Worm (Caenorhabditis elegans) whole organism, L4 larva: ENCODE data around the gene col-124.
A peak's percentile ranks its signal among the peaks of the same experiment; 100 is the strongest.

ENCODE experiments used
- D1046.2 ChIP-seq: fragments of 200-800 bp; sonication (Bioruptor generic); IDR thresholded peaks from 2 replicates; pipeline ENCODE4 v1.3.6; 2022; ENCODE audit warnings: missing genetic modification characterization, missing compliant biosample characterization
- F26F4.8 ChIP-seq: fragments of 200-800 bp; sonication (Bioruptor generic); conservative IDR thresholded peaks from 2 replicates; pipeline ENCODE4 v1.3.6; 2022; ENCODE audit warnings: missing genetic modification characterization, missing compliant biosample characterization
- ZK337.2 ChIP-seq: fragments of 200-800 bp; sonication (Bioruptor generic); IDR thresholded peaks from 2 replicates; pipeline ENCODE4 v1.3.6; 2022; ENCODE audit warnings: missing genetic modification reagents, missing genetic modification characterization, missing compliant biosample characterization
- lim-7 ChIP-seq: fragments of 200-800 bp; sonication (Bioruptor generic); IDR thresholded peaks from 2 replicates; pipeline ENCODE4 v1.3.6; 2022; ENCODE audit warnings: missing genetic modification characterization, missing compliant biosample characterization
- madf-5 ChIP-seq, 2 experiments: fragments of 200-800 bp; sonication (Bioruptor generic); IDR thresholded peaks; 2 replicates each; pipeline ENCODE4 v1.3.6; 2022; ENCODE audit warnings: missing compliant biosample characterization in 2 of 2, missing genetic modification characterization in 2 of 2
- nhr-42 ChIP-seq: fragments of 200-800 bp; sonication (Bioruptor generic); IDR thresholded peaks from 2 replicates; pipeline ENCODE4 v1.3.6; 2022; ENCODE audit warnings: missing genetic modification characterization, missing compliant biosample characterization
- set-16 ChIP-seq: fragments of 200-800 bp; sonication (Bioruptor generic); IDR thresholded peaks from 2 replicates; pipeline ENCODE4 v1.3.6; 2022; ENCODE audit warnings: missing genetic modification reagents, missing genetic modification characterization, missing compliant biosample characterization
- snpc-1.2 ChIP-seq: fragments of 200-800 bp; sonication (Bioruptor generic); IDR thresholded peaks from 2 replicates; pipeline ENCODE4 v1.3.6; 2022; ENCODE audit warnings: missing genetic modification reagents, missing genetic modification characterization, missing compliant biosample characterization

Gene col-124

DNA sequence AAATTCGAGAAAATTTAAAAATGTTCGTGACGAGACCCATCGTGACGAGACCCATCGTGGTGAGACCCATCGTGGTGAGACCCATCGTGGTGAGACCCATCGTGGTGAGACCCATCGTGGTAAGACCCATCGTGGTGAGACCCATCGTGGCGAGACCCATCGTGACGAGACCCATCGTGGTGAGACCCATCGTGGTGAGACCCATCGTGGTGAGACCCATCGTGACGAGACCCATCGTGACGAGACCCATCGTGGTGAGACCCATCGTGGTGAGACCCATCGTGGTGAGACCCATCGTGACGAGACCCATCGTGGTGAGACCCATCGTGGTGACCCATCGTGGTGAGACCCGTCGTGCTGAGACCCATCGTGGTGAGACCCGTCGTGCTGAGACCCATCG, 46.6 kb downstream of the col-124 start:
- TF ChIP-seq madf-5 (GFP tag; IDR thresholded peaks at IDR 0.05; lab: Robert Waterston, UW) = peak in 1 of 2 experiments; percentile 85; a peak in 2 of 4 replicates
- TF ChIP-seq set-16 (GFP tag; lab: Robert Waterston, UW) = peak; percentile 75
- TF ChIP-seq ZK337.2 (GFP tag; lab: Robert Waterston, UW) = 0 out of 2 replicates have a peak, but pooled peaks have one; percentile 17
- TF ChIP-seq nhr-42 = 0 out of 2 replicates have a peak, but pooled peaks have one; percentile 9
- TF ChIP-seq snpc-1.2 (GFP tag; lab: Robert Waterston, UW) = peak; percentile 59; the same call in 1 of the 2 replicates
- TF ChIP-seq F26F4.8 (GFP tag; lab: Robert Waterston, UW) = 0 out of 2 replicates have a peak, but pooled peaks have one; percentile 54
- TF ChIP-seq lim-7 (GFP tag; lab: Robert Waterston, UW) = peak; percentile 66; the same call in 1 of the 2 replicates
- TF ChIP-seq D1046.2 (GFP tag; lab: Robert Waterston, UW) = 0 out of 2 replicates have a peak, but pooled peaks have one; percentile 30
